Fruit fly (Drosophila melanogaster): ENCODE results near the gene Ptp61F.

Gene Ptp61F

dm6 chr3L:1463547-1463946 lies 11.5 kb downstream of the Ptp61F start, which contains the start of gene rho (continued):
- TF ChIP-seq CG13624 (GFP tag; optimal IDR thresholded peaks at IDR 0.05) = no peak
- peak; percentile 100 for TF ChIP-seq Jarid2 (GFP tag; optimal IDR thresholded peaks at IDR 0.05)
- no peak for TF ChIP-seq CG3726 (GFP tag; IDR thresholded peaks at IDR 0.05)
- peak in 1 of 2 experiments; percentile 25 for TF ChIP-seq chif (GFP tag; optimal IDR thresholded peaks at IDR 0.05)
- TF ChIP-seq fru (optimal IDR thresholded peaks at IDR 0.05) = no peak
- TF ChIP-seq Antp (GFP tag; optimal IDR thresholded peaks at IDR 0.05) = peak; percentile 60
- peak; percentile 45; the same call in 1 of the 2 replicates for TF ChIP-seq CG13287 (GFP tag; IDR thresholded peaks at IDR 0.05; ENCODE audit: partially characterized antibody)
- 0 out of 2 replicates have a peak, but pooled peaks have one; percentile 20 for TF ChIP-seq ttk (GFP tag; IDR thresholded peaks at IDR 0.05)
- TF ChIP-seq CG10274 (GFP tag; optimal IDR thresholded peaks at IDR 0.05) = no peak
- peak; percentile 30 for TF ChIP-seq CG11504 (tag; optimal IDR thresholded peaks at IDR 0.05)
- TF ChIP-seq CG10543 (GFP tag; optimal IDR thresholded peaks at IDR 0.05) = peak; percentile 33
- TF ChIP-seq row (GFP tag; IDR thresholded peaks at IDR 0.05) = 0 out of 3 replicates have a peak, but pooled peaks have one; percentile 4
- TF ChIP-seq CG11695 (GFP tag; IDR thresholded peaks at IDR 0.05) = peak; percentile 51; the same call in 1 of the 3 replicates
- peak; percentile 2 for TF ChIP-seq tx (GFP tag; optimal IDR thresholded peaks at IDR 0.05)
- TF ChIP-seq Med (GFP tag) = peak; percentile 95
- TF ChIP-seq Pdp1 (GFP tag; optimal IDR thresholded peaks at IDR 0.05) = peak in 1 of 2 experiments; percentile 6
- peak; percentile 22 for TF ChIP-seq oc (tag; optimal IDR thresholded peaks at IDR 0.05)
- TF ChIP-seq Trl (optimal IDR thresholded peaks at IDR 0.05) = peak; percentile 22 to 37
- TF ChIP-seq Trl (GFP tag; optimal IDR thresholded peaks at IDR 0.05) = peak; percentile 48
- peak; percentile 19 for TF ChIP-seq twi (tag; optimal IDR thresholded peaks at IDR 0.05)
- TF ChIP-seq Tbp (GFP tag; optimal IDR thresholded peaks at IDR 0.05) = peak; percentile 81
- peak; percentile 51 for TF ChIP-seq Drgx (GFP tag; IDR thresholded peaks at IDR 0.05)
- TF ChIP-seq sob (GFP tag; IDR thresholded peaks at IDR 0.05) = peak; percentile 58; the same call in 1 of the 2 replicates
- TF ChIP-seq CG9817 (tag; optimal IDR thresholded peaks at IDR 0.05) = no peak
- peak; percentile 27 for TF ChIP-seq CG6854 (GFP tag; optimal IDR thresholded peaks at IDR 0.05)
- TF ChIP-seq Bgb (GFP tag; IDR thresholded peaks at IDR 0.05; ENCODE audit: partially characterized antibody) = peak; percentile 67; the same call in 1 of the 2 replicates
- TF ChIP-seq CG7745 (tag; optimal IDR thresholded peaks at IDR 0.05) = peak; percentile 42
- peak; percentile 39 for TF ChIP-seq lab (GFP tag; optimal IDR thresholded peaks at IDR 0.05)
- no peak for TF ChIP-seq Aef1 (GFP tag; IDR thresholded peaks at IDR 0.05)
- TF ChIP-seq CG8290 (GFP tag; optimal IDR thresholded peaks at IDR 0.05) = no peak
- peak in 1 of 2 experiments; percentile 71 for TF ChIP-seq CG8290 (tag; optimal IDR thresholded peaks at IDR 0.05)
- peak; percentile 52 for TF ChIP-seq Atf6 (GFP tag; IDR thresholded peaks at IDR 0.05)
- TF ChIP-seq Hr39 (optimal IDR thresholded peaks at IDR 0.05) = no peak
- peak; percentile 4; the same call in 1 of the 2 replicates for TF ChIP-seq CG1024 (GFP tag; IDR thresholded peaks at IDR 0.05)
- TF ChIP-seq CG12219 (GFP tag; optimal IDR thresholded peaks at IDR 0.05) = peak; percentile 15
- TF ChIP-seq pros (GFP tag; optimal IDR thresholded peaks at IDR 0.05) = peak; percentile 19
- TF ChIP-seq CG7839 (tag; optimal IDR thresholded peaks at IDR 0.05) = peak; percentile 35
- 0 out of 3 replicates have a peak, but pooled peaks have one; percentile 50 for TF ChIP-seq Dbx (GFP tag; IDR thresholded peaks at IDR 0.05)
- peak; percentile 76 for TF ChIP-seq p53 (GFP tag; optimal IDR thresholded peaks at IDR 0.05)
- peak; percentile 1 for TF ChIP-seq stwl (tag; optimal IDR thresholded peaks at IDR 0.05)
- peak; percentile 28 for TF ChIP-seq Blimp-1 (GFP tag; optimal IDR thresholded peaks at IDR 0.05)
- TF ChIP-seq CG15601 (tag; optimal IDR thresholded peaks at IDR 0.05) = peak; percentile 61
- TF ChIP-seq tll (GFP tag; optimal IDR thresholded peaks at IDR 0.05) = peak in 1 of 2 experiments; percentile 82
- peak; percentile 46 for TF ChIP-seq gsb-n (tag; optimal IDR thresholded peaks at IDR 0.05)
- peak; percentile 29; the same call in 1 of the 2 replicates for TF ChIP-seq ara (GFP tag; IDR thresholded peaks at IDR 0.05)
- peak in 1 of 2 experiments; percentile 22 for TF ChIP-seq dpn (GFP tag; optimal IDR thresholded peaks at IDR 0.05)
- peak; percentile 71; the same call in 1 of the 2 replicates for TF ChIP-seq vvl (GFP tag; IDR thresholded peaks at IDR 0.05)
- TF ChIP-seq NC2β (GFP tag; optimal IDR thresholded peaks at IDR 0.05) = peak; percentile 47
- TF ChIP-seq aop (GFP tag; IDR thresholded peaks at IDR 0.05) = peak; percentile 16
- TF ChIP-seq CG15269 (tag; optimal IDR thresholded peaks at IDR 0.05) = peak; percentile 37

Data from whole organism, embryonic.